Fruit fly (Drosophila melanogaster) whole organism, wandering third instar larva: ENCODE measurements around the gene CG42671.

Source experiments
- Abd-B ChIP-seq: fragments of >200 bp; optimal IDR thresholded peaks from 2 replicates; lab custom pipeline; 2017; ENCODE audit warnings: missing biosample characterization, missing genetic modification characterization
- CG9705 ChIP-seq: fragments of 200-800 bp; sonication (Bioruptor generic); optimal IDR thresholded peaks from 2 replicates; lab custom pipeline; 2018; ENCODE audit warnings: missing biosample characterization, mild to moderate bottlenecking, missing genetic modification characterization
- CrebA ChIP-seq: fragments of 200-800 bp; sonication (Bioruptor generic); optimal IDR thresholded peaks from 2 replicates; lab custom pipeline; 2016; ENCODE audit warnings: missing biosample characterization, mild to moderate bottlenecking, missing genetic modification characterization, borderline replicate concordance
- Dif ChIP-seq: fragments of 200-275, 200-300 bp; sonication (Bioruptor generic); optimal IDR thresholded peaks from 2 replicates; lab custom pipeline; 2018; ENCODE audit warnings: missing biosample characterization, missing genetic modification characterization; ENCODE audit not compliant: partially characterized antibody
- GATAd ChIP-seq: sonication (Bioruptor generic); optimal IDR thresholded peaks from 2 replicates; lab custom pipeline; 2016; ENCODE audit warnings: missing biosample characterization, missing genetic modification characterization
- Hnf4 ChIP-seq: fragments of 200-800 bp; sonication (Bioruptor generic); optimal IDR thresholded peaks from 2 replicates; lab custom pipeline; 2016; ENCODE audit warnings: missing biosample characterization, mild to moderate bottlenecking, missing genetic modification characterization
- Hr83 ChIP-seq: fragments of 200-300 bp; sonication (Bioruptor generic); optimal IDR thresholded peaks from 2 replicates; lab custom pipeline; 2016; ENCODE audit warnings: missing biosample characterization, mild to moderate bottlenecking, missing genetic modification characterization, moderate library complexity; ENCODE audit not compliant: poor library complexity, severe bottlenecking
- Jra ChIP-seq: sonication (Bioruptor generic); optimal IDR thresholded peaks from 2 replicates; lab custom pipeline; 2016; ENCODE audit warnings: missing biosample characterization, missing genetic modification characterization
- Mio ChIP-seq: sonication (Bioruptor generic); optimal IDR thresholded peaks from 2 replicates; lab custom pipeline; 2016; ENCODE audit warnings: missing biosample characterization, missing genetic modification characterization
- Myc ChIP-seq: fragments of >200 bp; optimal IDR thresholded peaks from 2 replicates; lab custom pipeline; 2017
- N ChIP-seq: fragments of >200 bp; optimal IDR thresholded peaks from 2 replicates; lab custom pipeline; 2018; ENCODE audit warnings: missing biosample characterization, missing external identifiers, missing genetic modification characterization
- Rel ChIP-seq, 2 experiments: fragments of 200-800 bp; sonication (Bioruptor generic) in 1 of 2; optimal IDR thresholded peaks; 2 replicates in 1 of 2; 3 replicates in 1 of 2; lab custom pipeline; 2016 to 2019; ENCODE audit warnings: mild to moderate bottlenecking in 2 of 2, missing biosample characterization in 2 of 2, missing genetic modification characterization in 2 of 2, moderate library complexity in 1 of 2
- Sp1 ChIP-seq: fragments of 200-800 bp; sonication (Bioruptor generic); optimal IDR thresholded peaks from 3 replicates; lab custom pipeline; 2019; ENCODE audit warnings: missing biosample characterization, mild to moderate bottlenecking, missing genetic modification characterization, moderate library complexity
- Vsx2 ChIP-seq: fragments of 200-300, 225-300 bp; sonication (Bioruptor generic); optimal IDR thresholded peaks from 2 replicates; lab custom pipeline; 2018; ENCODE audit warnings: missing biosample characterization, missing genetic modification characterization; ENCODE audit not compliant: partially characterized antibody
- br ChIP-seq: fragments of 200-800 bp; sonication (Bioruptor generic); optimal IDR thresholded peaks from 2 replicates; lab custom pipeline; 2016; ENCODE audit warnings: missing biosample characterization, missing genetic modification characterization
- brk ChIP-seq: fragments of 200-800 bp; sonication (Bioruptor generic); optimal IDR thresholded peaks from 2 replicates; lab custom pipeline; 2016; ENCODE audit warnings: missing biosample characterization, mild to moderate bottlenecking, missing genetic modification characterization
- dmrt93B ChIP-seq: fragments of 200-800 bp; sonication (Bioruptor generic); optimal IDR thresholded peaks from 2 replicates; lab custom pipeline; 2018; ENCODE audit warnings: missing biosample characterization, mild to moderate bottlenecking, missing genetic modification characterization
- dsf ChIP-seq: sonication (Bioruptor generic); optimal IDR thresholded peaks from 2 replicates; lab custom pipeline; 2016; ENCODE audit warnings: missing biosample characterization, missing genetic modification characterization, borderline replicate concordance
- ey ChIP-seq: fragments of 200-800 bp; sonication (Bioruptor generic); optimal IDR thresholded peaks from 2 replicates; lab custom pipeline; 2016; ENCODE audit warnings: missing biosample characterization, missing genetic modification characterization
- foxo ChIP-seq, 2 experiments: fragments of 200-800 bp; sonication (Bioruptor generic); optimal IDR thresholded peaks; 2 replicates in 1 of 2; 3 replicates in 1 of 2; lab custom pipeline; 2016 to 2017; ENCODE audit warnings: missing biosample characterization in 2 of 2, missing genetic modification characterization in 2 of 2
- h ChIP-seq: fragments of 200-800 bp; sonication (Bioruptor generic); optimal IDR thresholded peaks from 3 replicates; lab custom pipeline; 2016; ENCODE audit warnings: missing biosample characterization, mild to moderate bottlenecking, missing genetic modification characterization
- jim ChIP-seq: fragments of 175-275, 200-325 bp; sonication (Bioruptor generic); optimal IDR thresholded peaks from 2 replicates; lab custom pipeline; 2016; ENCODE audit warnings: missing biosample characterization, mild to moderate bottlenecking, missing genetic modification characterization
- lola ChIP-seq: fragments of >200 bp; optimal IDR thresholded peaks from 2 replicates; lab custom pipeline; 2017; ENCODE audit warnings: missing biosample characterization, missing genetic modification characterization
- pan ChIP-seq: fragments of >200 bp; optimal IDR thresholded peaks from 2 replicates; lab custom pipeline; 2017
- psq ChIP-seq: fragments of 200-800 bp; sonication (Bioruptor generic); optimal IDR thresholded peaks from 3 replicates; lab custom pipeline; 2017; ENCODE audit warnings: missing biosample characterization, mild to moderate bottlenecking, missing genetic modification characterization, moderate library complexity
- rgr ChIP-seq: fragments of 200-800 bp; sonication (Bioruptor generic); optimal IDR thresholded peaks from 3 replicates; lab custom pipeline; 2016; ENCODE audit warnings: missing biosample characterization, mild to moderate bottlenecking, missing genetic modification characterization
- sv ChIP-seq: fragments of 200-800 bp; sonication (Bioruptor generic); optimal IDR thresholded peaks from 3 replicates; lab custom pipeline; 2016; ENCODE audit warnings: missing biosample characterization, missing genetic modification characterization
- tai ChIP-seq: sonication (Bioruptor generic); optimal IDR thresholded peaks from 2 replicates; lab custom pipeline; 2016; ENCODE audit warnings: missing biosample characterization, missing genetic modification characterization
- usp ChIP-seq: fragments of >200 bp; optimal IDR thresholded peaks from 2 replicates; lab custom pipeline; 2017; ENCODE audit warnings: missing biosample characterization, missing genetic modification characterization
- woc ChIP-seq: sonication (Bioruptor generic); optimal IDR thresholded peaks from 2 replicates; lab custom pipeline; 2016; ENCODE audit warnings: missing biosample characterization, mild to moderate bottlenecking, missing genetic modification characterization

CG42671 gene

dm6 chr3L:11216219-11216618 is 1.9 kb downstream of the CG42671 start:
- TF ChIP-seq woc (GFP tag; lab: Kevin White, UChicago) (no peak), psq (no peak), Abd-B (no peak), Mio (GFP tag; lab: Kevin White, UChicago) (no peak), Rel (GFP tag; optimal IDR thresholded peaks at IDR 0.05; lab: Kevin White, UChicago) (no peak), Rel (tag; optimal IDR thresholded peaks at IDR 0.05; lab: Kevin White, UChicago) (no peak), Sp1 (GFP tag; lab: Kevin White, UChicago) (no peak), CG9705 (no peak), pan (lab: Kevin White, UChicago) (no peak), rgr (GFP tag; lab: Kevin White, UChicago) (no peak), GATAd (no peak)

DNA sequence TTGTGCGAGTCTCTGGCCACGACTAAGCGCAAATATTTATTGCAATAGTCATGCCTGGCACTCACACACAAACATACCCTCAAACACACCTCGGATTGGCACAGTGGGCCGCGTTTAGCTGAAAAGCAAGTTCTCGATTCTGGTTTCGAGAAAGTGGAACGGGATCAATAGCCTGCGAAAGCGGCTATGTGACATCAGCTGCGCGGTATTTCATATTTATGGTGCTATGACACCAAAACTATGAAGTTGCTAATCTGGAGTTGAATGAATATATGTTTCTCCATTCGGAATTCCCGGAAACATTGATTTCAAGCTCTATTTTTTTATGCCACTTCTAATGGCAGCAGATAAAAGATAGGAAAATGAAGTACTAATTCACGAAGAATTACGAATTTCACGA is 3.6 kb downstream of the CG42671 start:
- TF ChIP-seq foxo (GFP tag; optimal IDR thresholded peaks at IDR 0.05; lab: Kevin White, UChicago) = peak in 1 of 2 experiments; percentile 27
- peak; percentile 4 for TF ChIP-seq rgr (GFP tag; lab: Kevin White, UChicago)
- TF ChIP-seq h (GFP tag; lab: Kevin White, UChicago) = peak; percentile 36
- TF ChIP-seq lola (GFP tag; lab: Kevin White, UChicago) = no peak
- TF ChIP-seq Vsx2 (GFP tag; lab: Kevin White, UChicago) = no peak

DNA sequence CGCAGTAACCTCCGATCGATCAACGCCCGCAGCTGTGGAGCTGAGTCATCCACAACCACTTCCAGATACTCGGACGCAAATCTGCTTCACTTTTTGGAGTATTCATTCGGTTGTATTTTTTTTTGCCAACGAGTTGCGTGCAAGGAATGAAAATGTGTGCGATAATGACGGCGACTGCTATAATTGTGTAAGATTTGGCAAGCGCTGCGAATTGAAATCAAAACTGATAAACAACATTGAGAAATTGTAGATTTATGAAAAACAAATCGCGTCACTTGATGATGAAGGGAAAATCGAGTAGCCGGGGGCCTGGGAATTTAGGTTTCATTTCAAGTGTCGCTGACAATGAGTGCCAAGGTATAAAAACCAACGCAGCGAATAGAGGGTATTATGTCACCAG is 4.6 kb downstream of the CG42671 start:
- no peak for TF ChIP-seq pan (lab: Kevin White, UChicago)
- TF ChIP-seq Rel (GFP tag; optimal IDR thresholded peaks at IDR 0.05; lab: Kevin White, UChicago) = no peak
- peak; percentile 18 for TF ChIP-seq Rel (tag; optimal IDR thresholded peaks at IDR 0.05; lab: Kevin White, UChicago)
- peak; percentile 33 for TF ChIP-seq Jra (GFP tag; lab: Kevin White, UChicago)
- TF ChIP-seq br (GFP tag; lab: Kevin White, UChicago) = peak; percentile 15
- TF ChIP-seq Myc = no peak
- TF ChIP-seq psq = no peak
- TF ChIP-seq rgr (GFP tag; lab: Kevin White, UChicago) = peak; percentile 62
- TF ChIP-seq foxo (GFP tag; optimal IDR thresholded peaks at IDR 0.05; lab: Kevin White, UChicago) = no peak
- no peak for TF ChIP-seq brk
- no peak for TF ChIP-seq Sp1 (GFP tag; lab: Kevin White, UChicago)
- no peak for TF ChIP-seq N
- TF ChIP-seq dsf (GFP tag; lab: Kevin White, UChicago) = no peak
- no peak for TF ChIP-seq sv
- no peak for TF ChIP-seq dmrt93B (GFP tag; lab: Kevin White, UChicago)
- no peak for TF ChIP-seq ey (GFP tag; lab: Kevin White, UChicago)
- TF ChIP-seq, all 38 proteins: peak for 4

- TF ChIP-seq brk (no peak), psq (no peak), Mio (GFP tag; lab: Kevin White, UChicago) (no peak), jim (GFP tag; lab: Kevin White, UChicago) (no peak), GATAd (no peak), usp (GFP tag; lab: Kevin White, UChicago) (no peak), foxo (GFP tag; optimal IDR thresholded peaks at IDR 0.05; lab: Kevin White, UChicago) (no peak), Myc (no peak), Hnf4 (GFP tag; lab: Kevin White, UChicago) (no peak), rgr (GFP tag; lab: Kevin White, UChicago) (no peak), Hr83 (GFP tag; lab: Kevin White, UChicago) (no peak), Dif (GFP tag; lab: Kevin White, UChicago) (no peak), Jra (GFP tag; lab: Kevin White, UChicago) (no peak), lola (GFP tag; lab: Kevin White, UChicago) (no peak), dmrt93B (GFP tag; lab: Kevin White, UChicago) (no peak), CG9705 (no peak)
Measured at dm6 chr3L:11224651-11225050, 10.3 kb downstream of the CG42671 start.

dm6 chr3L:11227708-11228107 is 13.4 kb downstream of the CG42671 start:
- TF ChIP-seq CrebA (GFP tag; lab: Kevin White, UChicago) (no peak), dmrt93B (GFP tag; lab: Kevin White, UChicago) (no peak)

DNA sequence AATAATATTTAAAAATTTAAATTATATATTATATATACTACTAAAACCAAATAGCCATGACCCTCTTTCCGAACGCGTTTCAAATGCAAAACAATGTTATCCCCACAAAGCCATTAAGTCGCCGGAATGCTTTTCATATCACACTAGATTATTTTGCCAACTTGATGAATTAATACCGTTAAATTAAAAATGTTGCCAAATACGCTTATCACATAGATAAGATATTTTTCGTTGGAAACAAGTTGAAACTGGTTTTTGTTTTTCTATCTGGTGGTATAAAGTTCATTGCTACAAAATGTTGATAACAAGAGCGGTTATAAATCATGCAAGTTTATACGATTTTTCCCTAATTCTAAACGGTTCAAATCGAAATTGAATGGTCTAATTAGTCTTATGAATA is 19.2 kb downstream of the CG42671 start:
- no peak for TF ChIP-seq pan (lab: Kevin White, UChicago)
- TF ChIP-seq brk = peak; percentile 55
- TF ChIP-seq Sp1 (GFP tag; lab: Kevin White, UChicago) = no peak
- TF ChIP-seq N = no peak
- peak; percentile 12 for TF ChIP-seq tai (GFP tag; lab: Kevin White, UChicago)
- no peak for TF ChIP-seq Rel (GFP tag; optimal IDR thresholded peaks at IDR 0.05; lab: Kevin White, UChicago)
- peak; percentile 27 for TF ChIP-seq Rel (tag; optimal IDR thresholded peaks at IDR 0.05; lab: Kevin White, UChicago)
- TF ChIP-seq Dif (GFP tag; lab: Kevin White, UChicago) = no peak
- TF ChIP-seq Hnf4 (GFP tag; lab: Kevin White, UChicago) = no peak
- peak; percentile 3 for TF ChIP-seq h (GFP tag; lab: Kevin White, UChicago)
